Worm (Caenorhabditis elegans) whole organism, midembryonic: ENCODE data around the gene acr-14.

Experiments used
- flt-1 ChIP-seq: fragments of 200-800 bp; sonication (Bioruptor generic); IDR thresholded peaks from 2 replicates; pipeline ENCODE4 v1.3.6; 2022; ENCODE audit warnings: missing genetic modification characterization, missing compliant biosample characterization
- ztf-29 ChIP-seq: fragments of 200-800 bp; sonication (Bioruptor generic); IDR thresholded peaks from 2 replicates; pipeline ENCODE4 v1.3.6; 2022; ENCODE audit warnings: missing genetic modification reagents, missing genetic modification characterization, missing compliant biosample characterization

ce11 chrII:8162120-8162648, 14.8 kb downstream of the acr-14 start, which contains the start of the genes emb-27 and rrf-3:
- TF ChIP-seq flt-1 (GFP tag; lab: Robert Waterston, UW) = no peak
- no peak for TF ChIP-seq ztf-29
